Worm (Caenorhabditis elegans) whole organism, mixed stage, embryonic: ENCODE data around the gene aex-4.

Experiments
- bed-3 ChIP-seq: fragments of 200-800 bp; sonication (Bioruptor generic); optimal IDR thresholded peaks from 3 replicates; lab custom pipeline; 2018; ENCODE audit warnings: mild to moderate bottlenecking, missing genetic modification characterization, moderate library complexity, missing compliant biosample characterization
- blmp-1 ChIP-seq: fragments of 150-350 bp; optimal IDR thresholded peaks from 2 replicates; lab custom pipeline; 2014; ENCODE audit warnings: missing biosample characterization, missing genetic modification characterization
- ceh-39 ChIP-seq: fragments of 150-350 bp; optimal IDR thresholded peaks from 2 replicates; lab custom pipeline; 2014; ENCODE audit warnings: missing biosample characterization, missing genetic modification characterization
- ceh-43 ChIP-seq: fragments of 200-800 bp; sonication (Bioruptor generic); optimal IDR thresholded peaks from 2 replicates; lab custom pipeline; 2018; ENCODE audit warnings: mild to moderate bottlenecking, missing genetic modification characterization, moderate library complexity, missing compliant biosample characterization
- ceh-83 ChIP-seq: fragments of 200-800 bp; sonication (Bioruptor generic); optimal IDR thresholded peaks from 2 replicates; lab custom pipeline; 2018; ENCODE audit warnings: mild to moderate bottlenecking, missing genetic modification characterization, missing compliant biosample characterization
- ces-1 ChIP-seq: fragments of 150-350 bp; optimal IDR thresholded peaks from 2 replicates; lab custom pipeline; 2014; ENCODE audit warnings: missing biosample characterization, missing genetic modification reagents, missing genetic modification characterization
- cnd-1 ChIP-seq: fragments of 200-800 bp; sonication (Bioruptor generic); optimal IDR thresholded peaks from 2 replicates; lab custom pipeline; 2018; ENCODE audit warnings: mild to moderate bottlenecking, missing genetic modification characterization, missing compliant biosample characterization
- drap-1 ChIP-seq: fragments of 200-800 bp; sonication (Bioruptor generic); optimal IDR thresholded peaks from 3 replicates; lab custom pipeline; 2018; ENCODE audit warnings: mild to moderate bottlenecking, missing genetic modification characterization, missing compliant biosample characterization
- elt-1 ChIP-seq: sonication (generic microtip); optimal IDR thresholded peaks from 2 replicates; lab custom pipeline; 2017; ENCODE audit warnings: missing genetic modification characterization, mild to moderate bottlenecking, missing compliant biosample characterization, antibody characterized with exemption, moderate library complexity, borderline replicate concordance; ENCODE audit not compliant: insufficient read depth
- elt-3 ChIP-seq: fragments of 150-350 bp; optimal IDR thresholded peaks from 2 replicates; lab custom pipeline; 2014; ENCODE audit warnings: missing biosample characterization, missing genetic modification characterization
- flh-1 ChIP-seq: fragments of 200-800 bp; sonication (Bioruptor generic); optimal IDR thresholded peaks from 2 replicates; lab custom pipeline; 2018; ENCODE audit warnings: mild to moderate bottlenecking, missing genetic modification characterization, moderate library complexity, missing compliant biosample characterization
- ham-2 ChIP-seq: fragments of 200-800 bp; sonication (Bioruptor generic); optimal IDR thresholded peaks from 2 replicates; lab custom pipeline; 2018; ENCODE audit warnings: mild to moderate bottlenecking, missing genetic modification characterization, missing compliant biosample characterization
- hlh-1 ChIP-seq: fragments of 150-350 bp; optimal IDR thresholded peaks from 2 replicates; lab custom pipeline; 2014; ENCODE audit warnings: missing biosample characterization, missing genetic modification reagents, missing genetic modification characterization
- lin-13 ChIP-seq: fragments of 150-350 bp; optimal IDR thresholded peaks from 2 replicates; lab custom pipeline; 2014; ENCODE audit warnings: missing biosample characterization, missing genetic modification characterization
- lin-32 ChIP-seq: fragments of 200-800 bp; sonication (Bioruptor generic); optimal IDR thresholded peaks from 2 replicates; lab custom pipeline; 2018; ENCODE audit warnings: mild to moderate bottlenecking, missing genetic modification characterization, missing compliant biosample characterization
- lsy-2 ChIP-seq: fragments of 150-350 bp; optimal IDR thresholded peaks from 2 replicates; lab custom pipeline; 2014; ENCODE audit warnings: missing biosample characterization, missing genetic modification characterization
- mab-5 ChIP-seq: fragments of 150-350 bp; optimal IDR thresholded peaks from 2 replicates; lab custom pipeline; 2014; ENCODE audit warnings: missing biosample characterization, missing genetic modification characterization
- mep-1 ChIP-seq: fragments of 150-350 bp; optimal IDR thresholded peaks from 2 replicates; lab custom pipeline; 2017; ENCODE audit warnings: missing biosample characterization, missing genetic modification reagents, missing genetic modification characterization, inconsistent platforms
- mls-2 ChIP-seq: sonication (generic microtip); optimal IDR thresholded peaks from 2 replicates; lab custom pipeline; 2016; ENCODE audit warnings: mild to moderate bottlenecking, missing genetic modification characterization, moderate library complexity, missing compliant biosample characterization
- nhr-12 ChIP-seq: fragments of 150-350 bp; optimal IDR thresholded peaks from 2 replicates; lab custom pipeline; 2014; ENCODE audit warnings: missing biosample characterization, missing genetic modification characterization
- nhr-237 ChIP-seq: fragments of 150-350 bp; optimal IDR thresholded peaks from 2 replicates; lab custom pipeline; 2014; ENCODE audit warnings: missing biosample characterization, missing genetic modification characterization
- nhr-28 ChIP-seq: fragments of 150-350 bp; optimal IDR thresholded peaks from 2 replicates; lab custom pipeline; 2014; ENCODE audit warnings: missing biosample characterization, missing genetic modification characterization
- nhr-76 ChIP-seq: sonication (generic microtip); optimal IDR thresholded peaks from 2 replicates; lab custom pipeline; 2017; ENCODE audit warnings: missing biosample characterization, missing genetic modification characterization
- sem-2 ChIP-seq: fragments of 200-800 bp; sonication (Bioruptor generic); optimal IDR thresholded peaks from 2 replicates; lab custom pipeline; 2018; ENCODE audit warnings: mild to moderate bottlenecking, missing genetic modification characterization, missing compliant biosample characterization
- sptf-1 ChIP-seq: sonication (generic microtip); optimal IDR thresholded peaks from 2 replicates; lab custom pipeline; 2017; ENCODE audit warnings: mild to moderate bottlenecking, missing genetic modification characterization, moderate library complexity, missing compliant biosample characterization
- tbx-8 ChIP-seq: fragments of 200-800 bp; sonication (Bioruptor generic); optimal IDR thresholded peaks from 2 replicates; lab custom pipeline; 2018; ENCODE audit warnings: mild to moderate bottlenecking, missing genetic modification characterization, moderate library complexity, missing compliant biosample characterization
- unc-120 ChIP-seq: sonication (generic microtip); optimal IDR thresholded peaks from 2 replicates; lab custom pipeline; 2017; ENCODE audit warnings: missing genetic modification characterization, missing compliant biosample characterization; ENCODE audit not compliant: poor library complexity, severe bottlenecking
- unc-39 ChIP-seq: fragments of 150-350 bp; optimal IDR thresholded peaks from 2 replicates; lab custom pipeline; 2014; ENCODE audit warnings: missing biosample characterization, missing genetic modification characterization
- unc-62 ChIP-seq: fragments of 150-350 bp; optimal IDR thresholded peaks from 2 replicates; lab custom pipeline; 2014; ENCODE audit warnings: missing biosample characterization, missing genetic modification reagents, missing genetic modification characterization
- ztf-11 ChIP-seq: fragments of 150-350 bp; optimal IDR thresholded peaks from 2 replicates; lab custom pipeline; 2014; ENCODE audit warnings: missing biosample characterization, missing genetic modification characterization

Gene aex-4

DNA sequence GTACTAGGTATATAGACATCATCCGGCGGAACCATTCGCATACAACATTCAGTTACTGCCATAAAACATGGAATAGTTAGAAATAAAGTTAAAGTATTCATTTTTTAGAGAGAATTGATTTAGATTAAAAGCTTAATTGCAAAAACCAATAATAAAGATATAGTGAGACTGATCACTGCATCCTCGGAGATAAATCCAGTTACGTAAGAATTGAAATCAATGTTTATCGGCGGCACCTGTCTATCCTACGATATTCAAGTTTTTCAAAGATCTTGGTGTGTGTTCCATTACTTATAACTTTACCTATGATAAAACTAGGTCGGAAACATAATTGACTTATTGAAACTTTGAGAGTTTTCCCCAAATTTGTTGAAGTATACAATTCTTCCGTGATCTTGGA is 30.3 kb downstream of the aex-4 start, which contains the start of gene T14G12.6:
Gene T14G12.6 (minus strand): TSS at position 101 of the 400 bp plus-strand sequence.
- TF ChIP-seq unc-120 (tag; lab: Kevin White, UChicago) (no peak), bed-3 (no peak), mep-1 (no peak), elt-3 (peak; percentile 1), ceh-39 (no peak), unc-39 (tag; lab: Kevin White, UChicago) (no peak), mls-2 (tag; lab: Kevin White, UChicago) (no peak), elt-1 (no peak)
- TF ChIP-seq, all 35 proteins: peak for 1

- TF ChIP-seq ztf-11 (tag; lab: Kevin White, UChicago) (no peak), nhr-28 (tag; lab: Kevin White, UChicago) (no peak), unc-39 (tag; lab: Kevin White, UChicago) (no peak), mep-1 (no peak), ceh-43 (GFP tag; lab: Kevin White, UChicago) (no peak), unc-62 (GFP tag; lab: Kevin White, UChicago) (no peak), ceh-39 (no peak), blmp-1 (tag; lab: Kevin White, UChicago) (no peak), ceh-83 (no peak), nhr-76 (tag; lab: Kevin White, UChicago) (no peak)
Observed at ce11 chrX:3759820-3760219, 30.7 kb downstream of the aex-4 start.

DNA sequence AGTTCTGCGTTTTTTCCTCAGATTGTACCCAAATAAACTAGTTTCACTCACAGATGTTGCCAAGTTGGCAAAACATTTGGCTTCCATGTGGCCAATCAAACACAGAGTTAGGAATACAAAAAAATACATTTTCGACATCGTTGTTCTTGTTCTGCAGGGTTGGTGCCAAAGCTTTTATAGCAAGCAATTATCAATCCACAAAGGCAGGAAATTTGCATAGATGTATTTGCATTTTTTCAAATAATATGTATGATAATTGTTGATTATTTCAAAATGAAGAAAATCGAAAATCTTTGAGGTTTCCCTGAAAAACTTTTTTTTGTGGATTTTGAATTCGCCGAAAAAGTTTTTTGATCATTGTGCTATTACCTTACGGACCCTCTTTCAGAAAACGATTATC is 33.3 kb downstream of the aex-4 start, which contains the start of gene T14G12.11:
Gene T14G12.11 (minus strand): TSS at position 138 of the 400 bp plus-strand sequence.
- TF ChIP-seq drap-1 (GFP tag; lab: Kevin White, UChicago) (no peak), flh-1 (no peak), tbx-8 (GFP tag; lab: Kevin White, UChicago) (no peak), unc-62 (GFP tag; lab: Kevin White, UChicago) (no peak), unc-39 (tag; lab: Kevin White, UChicago) (no peak), sem-2 (GFP tag; lab: Kevin White, UChicago) (no peak), hlh-1 (no peak)

DNA sequence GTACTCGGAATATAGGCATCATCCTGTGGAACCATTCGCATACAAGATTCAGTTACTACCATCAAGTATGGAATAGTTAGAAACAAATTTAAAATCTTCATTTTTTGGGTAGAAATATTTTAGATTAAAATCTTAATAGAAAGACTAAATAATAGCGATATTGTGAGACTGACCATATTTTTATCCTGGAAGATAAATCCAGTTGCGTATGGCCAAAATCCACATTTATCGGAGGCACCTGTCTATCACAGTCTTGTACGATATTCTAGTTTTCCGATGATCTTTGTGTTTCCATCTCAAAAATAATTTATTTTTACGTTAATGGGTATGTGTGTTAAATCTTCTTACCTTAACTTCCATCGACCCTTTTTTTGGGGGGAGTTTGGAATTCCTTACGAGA is 35.2 kb downstream of the aex-4 start, which contains the start of gene F47B7.3:
Gene F47B7.3 (minus strand): TSS at position 101 of the 400 bp plus-strand sequence.
- no peak for TF ChIP-seq nhr-237 (tag; lab: Kevin White, UChicago)
- TF ChIP-seq nhr-28 (tag; lab: Kevin White, UChicago) = no peak
- no peak for TF ChIP-seq cnd-1
- TF ChIP-seq ceh-43 (GFP tag; lab: Kevin White, UChicago) = no peak
- TF ChIP-seq hlh-1 = no peak
- no peak for TF ChIP-seq bed-3
- TF ChIP-seq nhr-76 (tag; lab: Kevin White, UChicago) = no peak
- no peak for TF ChIP-seq lin-13 (tag; lab: Kevin White, UChicago)
- TF ChIP-seq flh-1 = no peak
- no peak for TF ChIP-seq tbx-8 (GFP tag; lab: Kevin White, UChicago)
- no peak for TF ChIP-seq unc-39 (tag; lab: Kevin White, UChicago)

DNA sequence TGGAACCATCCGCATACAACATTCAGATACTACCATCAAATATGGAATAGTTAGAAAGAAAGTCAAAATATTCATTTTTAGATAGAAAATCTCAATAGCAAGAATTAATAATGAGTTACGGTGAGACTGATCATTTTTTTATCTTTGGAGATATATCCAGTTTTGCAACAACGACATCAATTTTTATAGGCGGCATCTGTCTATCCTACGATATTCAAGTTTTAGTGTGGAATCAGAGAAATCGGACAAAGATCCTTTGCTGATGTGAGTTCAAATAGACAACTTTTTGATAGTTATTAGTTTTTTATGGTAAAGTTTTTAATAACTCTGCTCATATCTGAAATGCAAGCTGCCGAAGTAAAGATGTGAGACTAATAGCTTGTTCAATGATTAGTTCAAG is 37.5 kb downstream of the aex-4 start, which contains the start of gene F47B7.4:
Gene F47B7.4 (minus strand): TSS at position 101 of the 400 bp plus-strand sequence.
- no peak for TF ChIP-seq cnd-1
- TF ChIP-seq lsy-2 (tag; lab: Kevin White, UChicago) = no peak
- TF ChIP-seq ceh-43 (GFP tag; lab: Kevin White, UChicago) = no peak
- no peak for TF ChIP-seq lin-32 (GFP tag; lab: Kevin White, UChicago)
- TF ChIP-seq mep-1 = no peak
- no peak for TF ChIP-seq elt-3

- TF ChIP-seq unc-62 (GFP tag; lab: Kevin White, UChicago) = no peak
- no peak for TF ChIP-seq mls-2 (tag; lab: Kevin White, UChicago)
- TF ChIP-seq drap-1 (GFP tag; lab: Kevin White, UChicago) = no peak
- TF ChIP-seq nhr-12 (tag; lab: Kevin White, UChicago) = no peak
- TF ChIP-seq ceh-83 = no peak
Observed at ce11 chrX:3768717-3769116, 39.6 kb downstream of the aex-4 start, which contains the start of gene F47B7.5. Gene F47B7.5 (minus strand): TSS chrX:3768817.

DNA sequence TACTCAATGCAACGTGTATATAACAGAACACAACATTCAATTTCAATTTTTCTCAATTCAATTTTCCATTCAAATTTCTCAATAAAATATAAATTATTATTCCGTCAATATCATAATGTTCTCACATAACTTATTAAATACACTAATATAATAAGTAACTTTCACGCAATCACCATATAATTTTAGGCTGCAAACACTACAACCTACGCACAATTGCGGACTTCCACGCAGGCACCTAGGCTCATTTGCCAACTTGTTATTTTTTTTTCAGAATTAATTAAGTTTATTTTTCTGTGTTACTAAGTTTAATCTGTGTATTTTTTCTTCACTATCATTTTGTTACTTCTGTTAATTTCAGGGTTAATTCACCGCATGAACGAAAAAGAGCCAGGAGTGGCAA is 43.3 kb downstream of the aex-4 start, which contains the start of gene F47B7.2:
Gene F47B7.2 (plus strand): TSS at position 358 of the 400 bp plus-strand sequence.
- peak; percentile 20 for TF ChIP-seq sptf-1 (tag; lab: Kevin White, UChicago)
- no peak for TF ChIP-seq lin-32 (GFP tag; lab: Kevin White, UChicago)
- no peak for TF ChIP-seq ztf-11 (tag; lab: Kevin White, UChicago)
- TF ChIP-seq mab-5 (tag; lab: Kevin White, UChicago) = no peak
- no peak for TF ChIP-seq nhr-12 (tag; lab: Kevin White, UChicago)
- TF ChIP-seq ces-1 (GFP tag; lab: Kevin White, UChicago) = peak; percentile 91
- no peak for TF ChIP-seq ham-2 (GFP tag; lab: Kevin White, UChicago)
- no peak for TF ChIP-seq blmp-1 (tag; lab: Kevin White, UChicago)
- no peak for TF ChIP-seq lin-13 (tag; lab: Kevin White, UChicago)
- peak; percentile 52 for TF ChIP-seq mep-1
